Fruit fly (Drosophila melanogaster) whole organism, pupa: ENCODE data around the gene betaGlu.
A peak's percentile ranks its signal among the peaks of the same experiment; 100 is the strongest.

Experiments used
- CG10348 ChIP-seq: fragments of 200-800 bp; sonication (Bioruptor generic); IDR thresholded peaks from 2 replicates; pipeline ENCODE4 v1.3.6; 2022; ENCODE audit warnings: missing biosample characterization, missing genetic modification characterization
- CG12605 ChIP-seq: fragments of 200-800 bp; sonication (Bioruptor generic); IDR thresholded peaks from 2 replicates; pipeline ENCODE4 v1.3.6; 2022; ENCODE audit warnings: missing biosample characterization, missing genetic modification characterization
- CG13204 ChIP-seq: fragments of 200-800 bp; sonication (Bioruptor generic); optimal IDR thresholded peaks from 2 replicates; lab custom pipeline; 2018; ENCODE audit warnings: missing biosample characterization, mild to moderate bottlenecking, missing genetic modification characterization, moderate library complexity
- CG14655 ChIP-seq: fragments of 200-800 bp; sonication (Bioruptor generic); optimal IDR thresholded peaks from 3 replicates; lab custom pipeline; 2017; ENCODE audit warnings: mild to moderate bottlenecking, missing biosample characterization, missing genetic modification reagents, missing genetic modification characterization
- CG15710 ChIP-seq: fragments of 200-800 bp; sonication (Bioruptor generic); optimal IDR thresholded peaks from 2 replicates; lab custom pipeline; 2018; ENCODE audit warnings: missing biosample characterization, mild to moderate bottlenecking, missing genetic modification characterization, moderate library complexity
- CG17806 ChIP-seq: fragments of 200-800 bp; sonication (Bioruptor generic); optimal IDR thresholded peaks from 2 replicates; lab custom pipeline; 2018; ENCODE audit warnings: missing biosample characterization, mild to moderate bottlenecking, missing genetic modification characterization, moderate library complexity
- CG32121 ChIP-seq: fragments of 200-800 bp; sonication (Bioruptor generic); IDR thresholded peaks from 2 replicates; pipeline ENCODE4 v1.3.6; 2022; ENCODE audit warnings: missing biosample characterization, missing genetic modification characterization
- CG34367 ChIP-seq: fragments of 200-800 bp; sonication (Bioruptor generic); optimal IDR thresholded peaks from 2 replicates; lab custom pipeline; 2018; ENCODE audit warnings: missing biosample characterization, mild to moderate bottlenecking, missing genetic modification characterization
- CG4496 ChIP-seq: fragments of 200-800 bp; sonication (Bioruptor generic); IDR thresholded peaks from 3 replicates; pipeline ENCODE4 v1.3.6; 2022; ENCODE audit warnings: missing biosample characterization, missing genetic modification characterization
- CG8159 ChIP-seq: fragments of 200-800 bp; sonication (Bioruptor generic); optimal IDR thresholded peaks from 3 replicates; lab custom pipeline; 2018; ENCODE audit warnings: missing biosample characterization, mild to moderate bottlenecking, missing genetic modification characterization, moderate library complexity
- CG8301 ChIP-seq: fragments of 200-800 bp; sonication (Bioruptor generic); optimal IDR thresholded peaks from 2 replicates; lab custom pipeline; 2018; ENCODE audit warnings: missing biosample characterization, mild to moderate bottlenecking, missing genetic modification characterization
- CG9948 ChIP-seq: fragments of 200-800 bp; sonication (Bioruptor generic); optimal IDR thresholded peaks from 2 replicates; lab custom pipeline; 2018; ENCODE audit warnings: missing biosample characterization, mild to moderate bottlenecking, missing genetic modification characterization, moderate library complexity
- D1 ChIP-seq: fragments of 200-800 bp; sonication (Bioruptor generic); optimal IDR thresholded peaks from 2 replicates; lab custom pipeline; 2018; ENCODE audit warnings: missing biosample characterization, mild to moderate bottlenecking, missing genetic modification characterization, moderate library complexity
- EcR ChIP-seq: fragments of 200-800 bp; sonication (Bioruptor generic); optimal IDR thresholded peaks from 3 replicates; lab custom pipeline; 2019; ENCODE audit warnings: missing biosample characterization, missing genetic modification characterization, mild to moderate bottlenecking, moderate library complexity, missing genetic modification reagents
- Ets98B ChIP-seq: fragments of 200-800 bp; sonication (Bioruptor generic); IDR thresholded peaks from 2 replicates; pipeline ENCODE4 v1.3.6; 2022; ENCODE audit warnings: missing biosample characterization, missing genetic modification characterization
- Pif1A ChIP-seq: fragments of 200-800 bp; sonication (Bioruptor generic); optimal IDR thresholded peaks from 3 replicates; lab custom pipeline; 2016; ENCODE audit warnings: missing biosample characterization, missing genetic modification characterization
- Pif1B ChIP-seq: fragments of 200-800 bp; sonication (Bioruptor generic); optimal IDR thresholded peaks from 3 replicates; lab custom pipeline; 2016; ENCODE audit warnings: missing biosample characterization, missing genetic modification characterization
- Snoo ChIP-seq: fragments of 200-800 bp; sonication (Bioruptor generic); optimal IDR thresholded peaks from 3 replicates; lab custom pipeline; 2017; ENCODE audit warnings: missing biosample characterization, mild to moderate bottlenecking, missing genetic modification characterization, inconsistent platforms
- fd96Ca ChIP-seq: fragments of 200-800 bp; sonication (Bioruptor generic); IDR thresholded peaks from 3 replicates; pipeline ENCODE4 v1.3.6; 2022; ENCODE audit warnings: missing biosample characterization, missing genetic modification characterization
- gl ChIP-seq: fragments of 200-800 bp; sonication (Bioruptor generic); optimal IDR thresholded peaks from 2 replicates; lab custom pipeline; 2018; ENCODE audit warnings: missing biosample characterization, mild to moderate bottlenecking, missing genetic modification characterization
- rn ChIP-seq: fragments of 200-800 bp; sonication (Bioruptor generic); IDR thresholded peaks from 2 replicates; pipeline ENCODE4 v1.3.6; 2022; ENCODE audit warnings: missing biosample characterization, missing genetic modification characterization

The betaGlu gene

dm6 chr3R:31724580-31725320, 46.9 kb downstream of the betaGlu start:
- TF ChIP-seq CG8159 (tag; lab: Kevin White, UChicago) (peak; percentile 10), fd96Ca (GFP tag; lab: Robert Waterston, UW) (peak; percentile 63; the same call in 1 of the 3 replicates), Ets98B (peak; percentile 52; the same call in 1 of the 2 replicates), CG13204 (GFP tag; lab: Kevin White, UChicago) (peak; percentile 64), Pif1B (GFP tag; lab: Kevin White, UChicago) (no peak), EcR (GFP tag; lab: Kevin White, UChicago) (peak; percentile 81), CG12605 (peak; percentile 40), CG34367 (no peak), D1 (tag; lab: Kevin White, UChicago) (no peak), CG8301 (tag; lab: Kevin White, UChicago) (no peak), CG4496 (GFP tag; lab: Robert Waterston, UW) (peak; percentile 79), CG9948 (tag; lab: Kevin White, UChicago) (peak; percentile 13), CG32121 (GFP tag; lab: Robert Waterston, UW) (peak; percentile 39), Snoo (tag; lab: Kevin White, UChicago) (peak; percentile 34)
- TF ChIP-seq, all 21 proteins: peak for 10

- TF ChIP-seq Pif1B (GFP tag; lab: Kevin White, UChicago) = no peak
- no peak for TF ChIP-seq rn
- TF ChIP-seq CG12605 = no peak
- no peak for TF ChIP-seq CG4496 (GFP tag; lab: Robert Waterston, UW)
- no peak for TF ChIP-seq gl (tag; lab: Kevin White, UChicago)
- no peak for TF ChIP-seq D1 (tag; lab: Kevin White, UChicago)
- no peak for TF ChIP-seq CG17806 (tag; lab: Kevin White, UChicago)
- TF ChIP-seq CG15710 (tag; lab: Kevin White, UChicago) = no peak
- TF ChIP-seq Pif1A (GFP tag; lab: Kevin White, UChicago) = no peak
- TF ChIP-seq CG32121 (GFP tag; lab: Robert Waterston, UW) = no peak; the same call in 1 of the 2 replicates
- no peak for TF ChIP-seq CG8159 (tag; lab: Kevin White, UChicago)
- peak; percentile 3 for TF ChIP-seq CG9948 (tag; lab: Kevin White, UChicago)
- TF ChIP-seq EcR (GFP tag; lab: Kevin White, UChicago) = no peak
- no peak for TF ChIP-seq CG13204 (GFP tag; lab: Kevin White, UChicago)
- peak; percentile 38 for TF ChIP-seq CG14655 (GFP tag; lab: Kevin White, UChicago)
These were observed 47.5 kb downstream of the betaGlu start for dm6 chr3R:31724136-31724535.

- peak; percentile 33 for TF ChIP-seq CG17806 (tag; lab: Kevin White, UChicago)
- TF ChIP-seq Snoo (tag; lab: Kevin White, UChicago) = no peak
- no peak for TF ChIP-seq rn
- TF ChIP-seq EcR (GFP tag; lab: Kevin White, UChicago) = peak; percentile 53
- no peak; the same call in 1 of the 2 replicates for TF ChIP-seq Ets98B
- 0 out of 3 replicates have a peak, but pooled peaks have one; percentile 7 for TF ChIP-seq CG4496 (GFP tag; lab: Robert Waterston, UW)
- peak; percentile 71 for TF ChIP-seq fd96Ca (GFP tag; lab: Robert Waterston, UW)
- TF ChIP-seq CG14655 (GFP tag; lab: Kevin White, UChicago) = peak; percentile 85
- TF ChIP-seq CG15710 (tag; lab: Kevin White, UChicago) = peak; percentile 20
- TF ChIP-seq D1 (tag; lab: Kevin White, UChicago) = no peak
- TF ChIP-seq CG9948 (tag; lab: Kevin White, UChicago) = peak; percentile 41
- no peak for TF ChIP-seq CG13204 (GFP tag; lab: Kevin White, UChicago)
- TF ChIP-seq Pif1A (GFP tag; lab: Kevin White, UChicago) = peak; percentile 46
- no peak for TF ChIP-seq CG10348 (GFP tag; lab: Robert Waterston, UW)
- TF ChIP-seq CG34367 = peak; percentile 31
- peak; percentile 61 for TF ChIP-seq Pif1B (GFP tag; lab: Kevin White, UChicago)
- TF ChIP-seq gl (tag; lab: Kevin White, UChicago) = no peak
- peak; percentile 60; the same call in 1 of the 2 replicates for TF ChIP-seq CG32121 (GFP tag; lab: Robert Waterston, UW)
- TF ChIP-seq CG8159 (tag; lab: Kevin White, UChicago) = no peak
- TF ChIP-seq CG8301 (tag; lab: Kevin White, UChicago) = peak; percentile 71
- no peak for TF ChIP-seq CG12605
These were observed 48.3 kb downstream of the betaGlu start for dm6 chr3R:31723206-31723933.

dm6 chr3R:31721958-31722357, 49.7 kb downstream of the betaGlu start:
- no peak for TF ChIP-seq D1 (tag; lab: Kevin White, UChicago)
- TF ChIP-seq CG8159 (tag; lab: Kevin White, UChicago) = no peak
- TF ChIP-seq CG17806 (tag; lab: Kevin White, UChicago) = no peak
- no peak for TF ChIP-seq CG9948 (tag; lab: Kevin White, UChicago)
- no peak for TF ChIP-seq gl (tag; lab: Kevin White, UChicago)
- TF ChIP-seq CG4496 (GFP tag; lab: Robert Waterston, UW) = no peak
- TF ChIP-seq Snoo (tag; lab: Kevin White, UChicago) = no peak
- no peak for TF ChIP-seq CG14655 (GFP tag; lab: Kevin White, UChicago)
- no peak for TF ChIP-seq CG12605
- TF ChIP-seq Pif1B (GFP tag; lab: Kevin White, UChicago) = no peak
- TF ChIP-seq CG8301 (tag; lab: Kevin White, UChicago) = no peak
- TF ChIP-seq fd96Ca (GFP tag; lab: Robert Waterston, UW) = no peak; the same call in 2 of the 3 replicates
- TF ChIP-seq CG15710 (tag; lab: Kevin White, UChicago) = no peak
- no peak for TF ChIP-seq CG34367
- TF ChIP-seq EcR (GFP tag; lab: Kevin White, UChicago) = no peak
- TF ChIP-seq rn = no peak
